Worm (Caenorhabditis elegans): Measurements from ENCODE around the gene nhr-228.

- TF ChIP-seq ceh-45 (GFP tag; IDR thresholded peaks at IDR 0.05) (no peak), ceh-2 (tag; optimal IDR thresholded peaks at IDR 0.05) (peak; percentile 4), hlh-13 (GFP tag; optimal IDR thresholded peaks at IDR 0.05) (no peak), pag-3 (tag; optimal IDR thresholded peaks at IDR 0.05; ENCODE audit: borderline replicate concordance) (no peak), nhr-11 (tag; optimal IDR thresholded peaks at IDR 0.05) (no peak), ceh-30 (tag; optimal IDR thresholded peaks at IDR 0.05) (no peak), C08G9.2 (tag; optimal IDR thresholded peaks at IDR 0.05) (no peak), syd-9 (tag; optimal IDR thresholded peaks at IDR 0.05) (no peak), ama-1 (optimal IDR thresholded peaks at IDR 0.05) (no peak)
These were observed at the start of gene nhr-228 for ce11 chrV:2281499-2281898.
